Fruit fly (Drosophila melanogaster) whole organism, embryonic: ENCODE results near the gene CCHa1.

Experiments used
- Abd-B ChIP-seq: fragments of 200-800 bp; sonication (Bioruptor generic); optimal IDR thresholded peaks from 2 replicates; lab custom pipeline; 2018; ENCODE audit warnings: missing biosample characterization, mild to moderate bottlenecking, missing genetic modification characterization, moderate library complexity
- Atf6 ChIP-seq: fragments of 200-800 bp; sonication (Bioruptor generic); IDR thresholded peaks from 2 replicates; pipeline ENCODE4 v1.3.6; 2022; ENCODE audit warnings: missing biosample characterization, missing genetic modification characterization
- Awh ChIP-seq: fragments of 200-800 bp; sonication (Bioruptor generic); IDR thresholded peaks from 2 replicates; pipeline ENCODE4, ENCODE4 v1.3.6; 2022; ENCODE audit warnings: missing biosample characterization, missing genetic modification characterization
- Blimp-1 ChIP-seq: fragments of 200-800 bp; sonication (Bioruptor generic); optimal IDR thresholded peaks from 3 replicates; lab custom pipeline; 2018; ENCODE audit warnings: missing biosample characterization, missing genetic modification characterization, mild to moderate bottlenecking, moderate library complexity, missing genetic modification reagents
- CG10209 ChIP-seq: fragments of 200-800 bp; sonication (Bioruptor generic); optimal IDR thresholded peaks from 3 replicates; lab custom pipeline; 2017; ENCODE audit warnings: missing biosample characterization, mild to moderate bottlenecking, missing genetic modification characterization, missing genetic modification reagents
- CG10267 ChIP-seq: fragments of 200-800 bp; sonication (Bioruptor generic); optimal IDR thresholded peaks from 2 replicates; lab custom pipeline; 2018; ENCODE audit warnings: missing biosample characterization, mild to moderate bottlenecking, missing genetic modification characterization, moderate library complexity
- CG10274 ChIP-seq: fragments of 200-800 bp; sonication (Bioruptor generic); optimal IDR thresholded peaks from 3 replicates; lab custom pipeline; 2017; ENCODE audit warnings: missing biosample characterization, mild to moderate bottlenecking, missing genetic modification characterization
- CG10366 ChIP-seq: fragments of 200-800 bp; sonication (Bioruptor generic); IDR thresholded peaks from 2 replicates; pipeline ENCODE4 v1.3.6; 2022; ENCODE audit warnings: missing biosample characterization, missing genetic modification characterization
- CG11504 ChIP-seq: fragments of 200-800 bp; sonication (Bioruptor generic); optimal IDR thresholded peaks from 3 replicates; lab custom pipeline; 2019; ENCODE audit warnings: missing biosample characterization, mild to moderate bottlenecking, missing genetic modification characterization, moderate library complexity
- CG13424 ChIP-seq: fragments of 200-800 bp; sonication (Bioruptor generic); optimal IDR thresholded peaks from 2 replicates; lab custom pipeline; 2019; ENCODE audit warnings: missing biosample characterization, mild to moderate bottlenecking, missing genetic modification characterization, moderate library complexity
- CG13894 ChIP-seq: fragments of 200-800 bp; sonication (Bioruptor generic); optimal IDR thresholded peaks from 3 replicates; lab custom pipeline; 2018; ENCODE audit warnings: missing biosample characterization, mild to moderate bottlenecking, missing genetic modification characterization, moderate library complexity
- CG14860 ChIP-seq: fragments of 200-800 bp; sonication (Bioruptor generic); IDR thresholded peaks from 3 replicates; pipeline ENCODE4 v1.3.6; 2022; ENCODE audit warnings: missing biosample characterization, missing genetic modification characterization; ENCODE audit not compliant: partially characterized antibody
- CG1529 ChIP-seq: fragments of 200-800 bp; sonication (Bioruptor generic); optimal IDR thresholded peaks from 3 replicates; lab custom pipeline; 2018; ENCODE audit warnings: missing biosample characterization, missing genetic modification characterization
- CG16863 ChIP-seq: fragments of 200-800 bp; sonication (Bioruptor generic); optimal IDR thresholded peaks from 3 replicates; lab custom pipeline; 2016; ENCODE audit warnings: missing biosample characterization, missing genetic modification characterization
- CG17186 ChIP-seq: fragments of 200-800 bp; sonication (Bioruptor generic); optimal IDR thresholded peaks from 3 replicates; lab custom pipeline; 2017; ENCODE audit warnings: missing biosample characterization, missing genetic modification reagents, missing genetic modification characterization
- CG17829 ChIP-seq: fragments of 200-800 bp; optimal IDR thresholded peaks from 2 replicates; lab custom pipeline; 2019; ENCODE audit warnings: missing biosample characterization, mild to moderate bottlenecking, missing genetic modification characterization, moderate library complexity
- CG18599 ChIP-seq: fragments of 200-800 bp; sonication (Bioruptor generic); optimal IDR thresholded peaks from 3 replicates; lab custom pipeline; 2017; ENCODE audit warnings: missing biosample characterization, missing genetic modification characterization, mild to moderate bottlenecking, moderate library complexity, missing genetic modification reagents
- CG2199 ChIP-seq: fragments of 200-800 bp; sonication (Bioruptor generic); IDR thresholded peaks from 3 replicates; pipeline ENCODE4 v1.3.6; 2022; ENCODE audit warnings: missing biosample characterization, missing genetic modification characterization
- CG30403 ChIP-seq: fragments of 200-800 bp; sonication (Bioruptor generic); optimal IDR thresholded peaks from 3 replicates; lab custom pipeline; 2016; ENCODE audit warnings: missing biosample characterization, missing genetic modification characterization
- CG3407 ChIP-seq: fragments of 200-800 bp; sonication (Bioruptor generic); optimal IDR thresholded peaks from 2 replicates; lab custom pipeline; 2018; ENCODE audit warnings: missing biosample characterization, mild to moderate bottlenecking, missing genetic modification characterization
- CG5245 ChIP-seq: fragments of 200-800 bp; sonication (Bioruptor generic); optimal IDR thresholded peaks from 3 replicates; lab custom pipeline; 2016; ENCODE audit warnings: missing biosample characterization, missing genetic modification characterization
- CG6689 ChIP-seq: fragments of 200-800 bp; sonication (Bioruptor generic); IDR thresholded peaks from 2 replicates; pipeline ENCODE4 v1.3.6; 2022; ENCODE audit warnings: missing biosample characterization, missing genetic modification characterization
- CG7271 ChIP-seq: fragments of 200-800 bp; sonication (Bioruptor generic); optimal IDR thresholded peaks from 2 replicates; lab custom pipeline; 2018; ENCODE audit warnings: missing biosample characterization, mild to moderate bottlenecking, missing genetic modification characterization, moderate library complexity
- CG7372 ChIP-seq: fragments of 200-800 bp; sonication (Bioruptor generic); IDR thresholded peaks from 2 replicates; pipeline ENCODE4 v1.3.6; 2022; ENCODE audit warnings: missing biosample characterization, missing genetic modification characterization
- CG8281 ChIP-seq: fragments of 200-800 bp; sonication (Bioruptor generic); optimal IDR thresholded peaks from 2 replicates; lab custom pipeline; 2018; ENCODE audit warnings: missing biosample characterization, mild to moderate bottlenecking, missing genetic modification characterization, moderate library complexity
- CG8478 ChIP-seq: fragments of >200 bp; optimal IDR thresholded peaks from 2 replicates; lab custom pipeline; 2018
- CG8924 ChIP-seq: fragments of 200-800 bp; optimal IDR thresholded peaks from 3 replicates; lab custom pipeline; 2019; ENCODE audit warnings: missing biosample characterization, mild to moderate bottlenecking, missing genetic modification characterization, moderate library complexity
- CTCF ChIP-seq: fragments of 200-800 bp; sonication (Bioruptor generic); optimal IDR thresholded peaks from 2 replicates; lab custom pipeline; 2017; ENCODE audit warnings: missing biosample characterization, mild to moderate bottlenecking, missing genetic modification characterization, moderate library complexity
- Dip2 ChIP-seq: fragments of 200-800 bp; sonication (Bioruptor generic); IDR thresholded peaks from 2 replicates; pipeline ENCODE4 v1.3.6; 2022; ENCODE audit warnings: missing biosample characterization, missing genetic modification characterization
- Eip74EF ChIP-seq, 2 experiments: fragments of 200-800 bp in 1 of 2; fragments of >200 bp in 1 of 2; sonication (Bioruptor generic) in 1 of 2; optimal IDR thresholded peaks; 2 replicates each; lab custom pipeline; 2017 to 2019; ENCODE audit warnings: missing biosample characterization in 2 of 2, missing genetic modification characterization in 2 of 2, mild to moderate bottlenecking in 1 of 2, moderate library complexity in 1 of 2
- Hr3 ChIP-seq: fragments of 200-800 bp; sonication (Bioruptor generic); optimal IDR thresholded peaks from 3 replicates; lab custom pipeline; 2016; ENCODE audit warnings: missing biosample characterization, missing genetic modification characterization
- Lpt ChIP-seq: fragments of >200 bp; optimal IDR thresholded peaks from 2 replicates; lab custom pipeline; 2018; ENCODE audit warnings: missing biosample characterization, missing genetic modification characterization
- MBD-R2 ChIP-seq: fragments of 200-800 bp; sonication (Bioruptor generic); IDR thresholded peaks from 2 replicates; pipeline ENCODE4 v1.3.6; 2022; ENCODE audit warnings: missing biosample characterization, missing genetic modification characterization
- Med ChIP-seq: fragments of 200-800 bp; sonication (Bioruptor generic); peaks from one replicate; lab custom pipeline; 2016; ENCODE audit warnings: missing biosample characterization, missing genetic modification characterization, mild to moderate bottlenecking, inconsistent platforms, moderate library complexity
- Ravus ChIP-seq: fragments of 200-800 bp; sonication (Bioruptor generic); IDR thresholded peaks from 2 replicates; pipeline ENCODE4 v1.3.6; 2022; ENCODE audit warnings: missing biosample characterization, missing genetic modification characterization
- Rfx ChIP-seq: fragments of 200-800 bp; sonication (Bioruptor generic); IDR thresholded peaks from 2 replicates; pipeline ENCODE4 v1.3.6; 2022; ENCODE audit warnings: missing biosample characterization, missing genetic modification characterization
- Sox102F ChIP-seq: fragments of 200-800 bp; sonication (Bioruptor generic); optimal IDR thresholded peaks from 2 replicates; lab custom pipeline; 2018; ENCODE audit warnings: missing biosample characterization, mild to moderate bottlenecking, missing genetic modification characterization, moderate library complexity
- ase ChIP-seq: fragments of 200-800 bp; sonication (Bioruptor generic); IDR thresholded peaks from 3 replicates; pipeline ENCODE4 v1.3.6; 2022; ENCODE audit warnings: missing biosample characterization, missing genetic modification characterization
- ash1 ChIP-seq: fragments of 200-800 bp; sonication (Bioruptor generic); optimal IDR thresholded peaks from 2 replicates; lab custom pipeline; 2018; ENCODE audit warnings: missing biosample characterization, mild to moderate bottlenecking, missing genetic modification characterization
- az2 ChIP-seq: fragments of 200-800 bp; sonication (Bioruptor generic); optimal IDR thresholded peaks from 3 replicates; lab custom pipeline; 2016; ENCODE audit warnings: missing biosample characterization, missing genetic modification characterization
- cad ChIP-seq: fragments of >200 bp; optimal IDR thresholded peaks from 2 replicates; lab custom pipeline; 2017; ENCODE audit warnings: missing biosample characterization, missing genetic modification characterization
- dati ChIP-seq: fragments of 200-800 bp; sonication (Bioruptor generic); IDR thresholded peaks from 2 replicates; pipeline ENCODE4 v1.3.6; 2022; ENCODE audit warnings: missing biosample characterization, missing genetic modification characterization
- gem ChIP-seq: fragments of 200-800 bp; sonication (Bioruptor generic); optimal IDR thresholded peaks from 2 replicates; lab custom pipeline; 2019; ENCODE audit warnings: missing biosample characterization, mild to moderate bottlenecking, missing genetic modification characterization, moderate library complexity
- gt ChIP-seq: fragments of 200-800 bp; sonication (Bioruptor generic); IDR thresholded peaks from 2 replicates; pipeline ENCODE4 v1.3.6; 2022; ENCODE audit warnings: missing biosample characterization, missing genetic modification characterization
- jing ChIP-seq: fragments of 200-800 bp; sonication (Bioruptor generic); optimal IDR thresholded peaks from 2 replicates; lab custom pipeline; 2018; ENCODE audit warnings: missing biosample characterization, mild to moderate bottlenecking, missing genetic modification characterization
- lbe ChIP-seq: fragments of 200-800 bp; sonication (Bioruptor generic); optimal IDR thresholded peaks from 2 replicates; lab custom pipeline; 2016; ENCODE audit warnings: missing biosample characterization, mild to moderate bottlenecking, missing genetic modification characterization
- maf-S ChIP-seq: fragments of 200-800 bp; sonication (Bioruptor generic); optimal IDR thresholded peaks from 2 replicates; lab custom pipeline; 2016; ENCODE audit warnings: missing biosample characterization, missing genetic modification characterization
- pros ChIP-seq: fragments of 200-800 bp; sonication (Bioruptor generic); optimal IDR thresholded peaks from 3 replicates; lab custom pipeline; 2019; ENCODE audit warnings: missing biosample characterization, mild to moderate bottlenecking, missing genetic modification characterization, moderate library complexity
- sob ChIP-seq: fragments of 200-800 bp; sonication (Bioruptor generic); IDR thresholded peaks from 2 replicates; pipeline ENCODE4 v1.3.6; 2022; ENCODE audit warnings: missing biosample characterization, missing genetic modification characterization
- tap ChIP-seq: fragments of 200-800 bp; optimal IDR thresholded peaks from 3 replicates; lab custom pipeline; 2019; ENCODE audit warnings: missing biosample characterization, mild to moderate bottlenecking, missing genetic modification characterization, moderate library complexity
- unpg ChIP-seq: fragments of 200-800 bp; sonication (Bioruptor generic); optimal IDR thresholded peaks from 3 replicates; lab custom pipeline; 2018; ENCODE audit warnings: missing biosample characterization, mild to moderate bottlenecking, missing genetic modification characterization, moderate library complexity
- wor ChIP-seq: fragments of 200-800 bp; sonication (Bioruptor generic); IDR thresholded peaks from 2 replicates; pipeline ENCODE4 v1.3.6; 2022; ENCODE audit warnings: missing biosample characterization, missing genetic modification characterization

CCHa1 gene

dm6 chr3R:14095428-14095827 is 1.2 kb downstream of the CCHa1 start (continued):
- TF ChIP-seq CG8478 (lab: Kevin White, UChicago) (no peak), maf-S (GFP tag; lab: Kevin White, UChicago) (no peak), CG13894 (tag; lab: Kevin White, UChicago) (no peak), ash1 (no peak), CG10209 (GFP tag; lab: Kevin White, UChicago) (peak; percentile 16), Hr3 (GFP tag; lab: Kevin White, UChicago) (no peak), Med (GFP tag; lab: Kevin White, UChicago) (peak; percentile 74), dati (no peak), Sox102F (peak; percentile 77), CG11504 (tag; lab: Kevin White, UChicago) (peak; percentile 81), jing (GFP tag; lab: Kevin White, UChicago) (no peak), CG3407 (GFP tag; lab: Kevin White, UChicago) (no peak), Rfx (GFP tag; lab: Robert Waterston, UW) (peak; percentile 49), CG18599 (GFP tag; lab: Kevin White, UChicago) (peak; percentile 67), ase (GFP tag; lab: Robert Waterston, UW) (no peak), Atf6 (GFP tag; lab: Robert Waterston, UW) (peak; percentile 39; the same call in 1 of the 2 replicates), Dip2 (no peak), CG1529 (GFP tag; lab: Kevin White, UChicago) (peak; percentile 10), CTCF (GFP tag; lab: Kevin White, UChicago) (peak; percentile 17), wor (peak; percentile 40; the same call in 1 of the 2 replicates), CG17829 (peak; percentile 37), gt (GFP tag; lab: Robert Waterston, UW) (no peak), pros (no peak), gem (tag; lab: Kevin White, UChicago) (peak; percentile 77), CG10267 (tag; lab: Kevin White, UChicago) (peak; percentile 48), CG13424 (peak; percentile 65), Lpt (GFP tag; lab: Kevin White, UChicago) (no peak), CG10274 (GFP tag; lab: Kevin White, UChicago) (no peak), CG6689 (GFP tag; lab: Robert Waterston, UW) (peak; percentile 39), lbe (GFP tag; lab: Kevin White, UChicago) (no peak), CG16863 (no peak), CG30403 (GFP tag; lab: Kevin White, UChicago) (peak; percentile 53), CG7372 (GFP tag; lab: Robert Waterston, UW) (0 out of 2 replicates have a peak, but pooled peaks have one; percentile 15), az2 (GFP tag; lab: Kevin White, UChicago) (peak; percentile 41), Ravus (GFP tag; lab: Robert Waterston, UW) (no peak), CG10366 (GFP tag; lab: Robert Waterston, UW) (peak; percentile 39; the same call in 1 of the 2 replicates), Blimp-1 (GFP tag; lab: Kevin White, UChicago) (peak; percentile 75), Eip74EF (GFP tag; optimal IDR thresholded peaks at IDR 0.05; lab: Kevin White, UChicago) (peak in 1 of 2 experiments; percentile 42), Abd-B (GFP tag; lab: Kevin White, UChicago) (peak; percentile 32), CG14860 (GFP tag; lab: Robert Waterston, UW) (no peak), CG7271 (tag; lab: Kevin White, UChicago) (no peak), tap (tag; lab: Kevin White, UChicago) (peak; percentile 72), MBD-R2 (GFP tag; lab: Robert Waterston, UW) (no peak; the same call in 1 of the 2 replicates), CG5245 (peak; percentile 24), cad (GFP tag; lab: Kevin White, UChicago) (no peak), CG8281 (tag; lab: Kevin White, UChicago) (peak; percentile 12), sob (GFP tag; lab: Robert Waterston, UW) (peak; percentile 67), Awh (peak; percentile 55; the same call in 1 of the 2 replicates), CG17186 (GFP tag; lab: Kevin White, UChicago) (no peak), CG8924 (tag; lab: Kevin White, UChicago) (peak; percentile 49), CG2199 (GFP tag; lab: Robert Waterston, UW) (no peak), unpg (peak; percentile 69)
